Worm (Caenorhabditis elegans) whole organism, L4/young adult: ENCODE results near the gene pgl-2.

Experiments used
- W03F9.2 ChIP-seq: fragments of 150-350 bp; optimal IDR thresholded peaks from 2 replicates; lab custom pipeline; 2014; ENCODE audit warnings: missing biosample characterization, missing genetic modification characterization
- dao-5 ChIP-seq: sonication (generic microtip); optimal IDR thresholded peaks from 2 replicates; lab custom pipeline; 2016; ENCODE audit warnings: missing genotype, missing genetic modification characterization, moderate library complexity, missing compliant biosample characterization
- him-1 ChIP-seq: sonication (generic microtip); optimal IDR thresholded peaks from 2 replicates; lab custom pipeline; 2016; ENCODE audit warnings: missing genotype, missing genetic modification reagents, missing genetic modification characterization, missing compliant biosample characterization

Gene pgl-2

ce11 chrIII:8657676-8658366 is 17.4 kb downstream of the pgl-2 start:
- TF ChIP-seq him-1 (no peak), dao-5 (tag; lab: Kevin White, UChicago) (no peak), W03F9.2 (no peak)

- TF ChIP-seq him-1 (no peak), dao-5 (tag; lab: Kevin White, UChicago) (no peak), W03F9.2 (no peak)
Measured at ce11 chrIII:8656957-8657356, 18.3 kb downstream of the pgl-2 start.

- TF ChIP-seq W03F9.2: no peak
- no peak for TF ChIP-seq him-1
- TF ChIP-seq dao-5 (tag; lab: Kevin White, UChicago): no peak
Measured at ce11 chrIII:8656055-8656454, 19.2 kb downstream of the pgl-2 start.

- TF ChIP-seq W03F9.2 (no peak), him-1 (no peak), dao-5 (tag; lab: Kevin White, UChicago) (no peak)
Measured at ce11 chrIII:8655412-8655811, 19.8 kb downstream of the pgl-2 start.

- TF ChIP-seq dao-5 (tag; lab: Kevin White, UChicago): no peak
- TF ChIP-seq him-1: no peak
- no peak for TF ChIP-seq W03F9.2
Measured at ce11 chrIII:8654400-8654980, 20.7 kb downstream of the pgl-2 start.

- TF ChIP-seq him-1 (no peak), W03F9.2 (no peak), dao-5 (tag; lab: Kevin White, UChicago) (no peak)
Measured at ce11 chrIII:8653875-8654386, 21.3 kb downstream of the pgl-2 start, which contains the start of gene F22B7.9. Gene F22B7.9, minus strand, starts transcription at chrIII:8653925.

- TF ChIP-seq W03F9.2 (no peak), him-1 (no peak), dao-5 (tag; lab: Kevin White, UChicago) (no peak)
Measured at ce11 chrIII:8653457-8653856, 21.8 kb downstream of the pgl-2 start.

ce11 chrIII:8652922-8653321 is 22.3 kb downstream of the pgl-2 start:
- TF ChIP-seq W03F9.2 (no peak), him-1 (no peak), dao-5 (tag; lab: Kevin White, UChicago) (no peak)

ce11 chrIII:8652112-8652694 is 23.0 kb downstream of the pgl-2 start:
- TF ChIP-seq dao-5 (tag; lab: Kevin White, UChicago) (no peak), W03F9.2 (no peak), him-1 (no peak)

ce11 chrIII:8650235-8650817 is 24.9 kb downstream of the pgl-2 start, which contains the start of gene flp-23:
Gene flp-23, plus strand, starts transcription at chrIII:8650767.
- TF ChIP-seq him-1 (peak; percentile 59), W03F9.2 (no peak)

ce11 chrIII:8648589-8648988 is 26.6 kb downstream of the pgl-2 start, which contains the start of gene F22B7.3:
Gene F22B7.3, plus strand, starts transcription at chrIII:8648889.
- TF ChIP-seq W03F9.2 (no peak), dao-5 (tag; lab: Kevin White, UChicago) (no peak), him-1 (no peak)

ce11 chrIII:8646021-8646420 is 29.2 kb downstream of the pgl-2 start:
- no peak for TF ChIP-seq dao-5 (tag; lab: Kevin White, UChicago)
- TF ChIP-seq him-1: no peak
- TF ChIP-seq W03F9.2: no peak

- TF ChIP-seq dao-5 (tag; lab: Kevin White, UChicago) (no peak), him-1 (no peak), W03F9.2 (no peak)
Measured at ce11 chrIII:8643639-8644038, 31.6 kb downstream of the pgl-2 start, which contains the start of gene twk-7. Gene twk-7, minus strand, starts transcription at chrIII:8643739.

- TF ChIP-seq W03F9.2 (peak; percentile 65), him-1 (no peak)
Measured at ce11 chrIII:8639188-8639795, 35.9 kb downstream of the pgl-2 start, which contains the start of gene fip-1. Gene fip-1, plus strand, starts transcription at chrIII:8639745.
